Worm (Caenorhabditis elegans) whole organism, L1 larva: ENCODE measurements around the gene F58H1.7.

ENCODE experiments used
- F16B12.6 ChIP-seq: fragments of 150-350 bp; optimal IDR thresholded peaks from 2 replicates; lab custom pipeline; 2014; ENCODE audit warnings: missing biosample characterization, missing genetic modification characterization
- alr-1 ChIP-seq: fragments of 200-800 bp; sonication (Bioruptor generic); optimal IDR thresholded peaks from 2 replicates; lab custom pipeline; 2018; ENCODE audit warnings: borderline replicate concordance, mild to moderate bottlenecking, missing genetic modification characterization, missing compliant biosample characterization
- ceh-63 ChIP-seq: fragments of 200-800 bp; sonication (Bioruptor generic); optimal IDR thresholded peaks from 2 replicates; lab custom pipeline; 2018; ENCODE audit warnings: mild to moderate bottlenecking, missing genetic modification characterization, missing compliant biosample characterization
- ceh-88 ChIP-seq: fragments of 200-800 bp; sonication (Bioruptor generic); IDR thresholded peaks from 2 replicates; pipeline ENCODE4 v1.3.6; 2022; ENCODE audit warnings: missing genetic modification characterization, missing compliant biosample characterization
- ces-1 ChIP-seq: fragments of 150-350 bp; optimal IDR thresholded peaks from 2 replicates; lab custom pipeline; 2014; ENCODE audit warnings: missing biosample characterization, missing genetic modification reagents, missing genetic modification characterization
- dpl-1 ChIP-seq, 3 experiments: fragments of 150-350 bp in 2 of 3; sonication (generic microtip) in 1 of 3; optimal IDR thresholded peaks; 2 replicates each; lab custom pipeline; 2014 to 2017; ENCODE audit warnings: missing biosample characterization in 3 of 3, missing genetic modification characterization in 3 of 3, missing genetic modification reagents in 3 of 3
- efl-1 ChIP-seq, 4 experiments: fragments of 150-350 bp; optimal IDR thresholded peaks in 3 of 4; peaks in 1 of 4; 1 replicate in 1 of 4; 2 replicates in 3 of 4; lab custom pipeline; 2014; ENCODE audit warnings: missing biosample characterization in 2 of 4, missing genetic modification characterization in 2 of 4, missing genetic modification reagents in 2 of 4
- efl-3 ChIP-seq: fragments of 200-800 bp; sonication (Bioruptor generic); optimal IDR thresholded peaks from 2 replicates; lab custom pipeline; 2018; ENCODE audit warnings: mild to moderate bottlenecking, missing genetic modification characterization, missing compliant biosample characterization
- egl-27 ChIP-seq, 2 experiments: fragments of 150-350 bp in 1 of 2; sonication (generic microtip); optimal IDR thresholded peaks; 3 replicates each; lab custom pipeline; 2017 to 2018; ENCODE audit warnings: missing biosample characterization in 2 of 2, missing genetic modification characterization in 2 of 2, missing genetic modification reagents in 2 of 2
- elt-2 ChIP-seq: sonication (generic microtip); optimal IDR thresholded peaks from 2 replicates; lab custom pipeline; 2016; ENCODE audit warnings: missing genetic modification characterization, mild to moderate bottlenecking, inconsistent platforms, missing compliant biosample characterization, missing genetic modification reagents
- fkh-10 ChIP-seq: sonication (generic microtip); optimal IDR thresholded peaks from 2 replicates; lab custom pipeline; 2017; ENCODE audit warnings: missing biosample characterization, missing genetic modification reagents, missing genetic modification characterization
- fkh-4 ChIP-seq: sonication (generic microtip); optimal IDR thresholded peaks from 2 replicates; lab custom pipeline; 2016; ENCODE audit warnings: missing compliant biosample characterization, missing genetic modification characterization, borderline replicate concordance
- isw-1 ChIP-seq: fragments of 200-800 bp; sonication (Bioruptor generic); IDR thresholded peaks from 2 replicates; pipeline ENCODE4 v1.3.6; 2022; ENCODE audit warnings: missing genetic modification characterization, missing compliant biosample characterization
- lin-13 ChIP-seq: fragments of 150-350 bp; optimal IDR thresholded peaks from 2 replicates; lab custom pipeline; 2014; ENCODE audit warnings: missing biosample characterization, missing genetic modification reagents, missing genetic modification characterization
- lin-14 ChIP-seq: fragments of 200-800 bp; sonication (Bioruptor generic); optimal IDR thresholded peaks from 2 replicates; lab custom pipeline; 2018; ENCODE audit warnings: mild to moderate bottlenecking, missing genetic modification characterization, moderate library complexity, missing compliant biosample characterization
- lin-39 ChIP-seq: fragments of 150-350 bp; optimal IDR thresholded peaks from 2 replicates; lab custom pipeline; 2014; ENCODE audit warnings: missing biosample characterization, missing genetic modification reagents, missing genetic modification characterization
- lsy-2 ChIP-seq, 2 experiments: fragments of 150-350 bp; optimal IDR thresholded peaks; 2 replicates each; lab custom pipeline; 2014; ENCODE audit warnings: missing biosample characterization in 2 of 2, missing genetic modification characterization in 2 of 2
- mab-9 ChIP-seq: fragments of 200-800 bp; sonication (Bioruptor generic); IDR thresholded peaks from 2 replicates; pipeline ENCODE4 v1.3.6; 2022; ENCODE audit warnings: missing genetic modification reagents, missing genetic modification characterization, missing compliant biosample characterization
- mdl-1 ChIP-seq, 2 experiments: fragments of 150-350 bp; optimal IDR thresholded peaks; 2 replicates each; lab custom pipeline; 2014 to 2017; ENCODE audit warnings: missing biosample characterization in 2 of 2, missing genetic modification characterization in 2 of 2, inconsistent platforms in 1 of 2
- nhr-11 ChIP-seq: fragments of 150-350 bp; optimal IDR thresholded peaks from 2 replicates; lab custom pipeline; 2014; ENCODE audit warnings: missing biosample characterization, missing genetic modification characterization
- nhr-19 ChIP-seq: fragments of 200-800 bp; sonication (Bioruptor generic); conservative IDR thresholded peaks from 2 replicates; pipeline ENCODE4 v1.3.6; 2022; ENCODE audit warnings: missing genetic modification characterization, missing compliant biosample characterization
- nhr-20 ChIP-seq: sonication (generic microtip); optimal IDR thresholded peaks from 2 replicates; lab custom pipeline; 2016; ENCODE audit warnings: mild to moderate bottlenecking, missing genetic modification characterization, missing compliant biosample characterization
- nhr-71 ChIP-seq: sonication (generic microtip); optimal IDR thresholded peaks from 2 replicates; lab custom pipeline; 2016; ENCODE audit warnings: mild to moderate bottlenecking, missing genetic modification characterization, moderate library complexity, missing compliant biosample characterization
- nhr-76 ChIP-seq: sonication (generic microtip); optimal IDR thresholded peaks from 2 replicates; lab custom pipeline; 2017; ENCODE audit warnings: missing biosample characterization, missing genetic modification characterization
- nhr-84 ChIP-seq: sonication (generic microtip); optimal IDR thresholded peaks from 2 replicates; lab custom pipeline; 2017; ENCODE audit warnings: missing biosample characterization, missing genetic modification characterization
- nhr-85 ChIP-seq: sonication (generic microtip); peaks from one replicate; lab custom pipeline; 2016; ENCODE audit warnings: missing genetic modification characterization, inconsistent platforms, missing compliant biosample characterization
- rnt-1 ChIP-seq: sonication (generic microtip); optimal IDR thresholded peaks from 2 replicates; lab custom pipeline; 2016; ENCODE audit warnings: mild to moderate bottlenecking, missing genetic modification characterization, moderate library complexity, missing compliant biosample characterization
- snu-23 ChIP-seq: sonication (generic microtip); optimal IDR thresholded peaks from 2 replicates; lab custom pipeline; 2016; ENCODE audit warnings: missing genetic modification characterization, missing compliant biosample characterization
- sox-4 ChIP-seq: sonication (generic microtip); optimal IDR thresholded peaks from 2 replicates; lab custom pipeline; 2016; ENCODE audit warnings: missing genetic modification characterization, missing compliant biosample characterization
- sptf-1 ChIP-seq: fragments of 150-350 bp; optimal IDR thresholded peaks from 2 replicates; lab custom pipeline; 2014; ENCODE audit warnings: missing biosample characterization, missing genetic modification characterization
- unc-62 ChIP-seq: fragments of 150-350 bp; optimal IDR thresholded peaks from 2 replicates; lab custom pipeline; 2014; ENCODE audit warnings: missing biosample characterization, missing genetic modification reagents, missing genetic modification characterization
- vab-15 ChIP-seq: sonication (generic microtip); optimal IDR thresholded peaks from 2 replicates; lab custom pipeline; 2017; ENCODE audit warnings: missing genotype, mild to moderate bottlenecking, missing genetic modification characterization, missing compliant biosample characterization
- xbp-1 ChIP-seq: sonication (generic microtip); optimal IDR thresholded peaks from 2 replicates; lab custom pipeline; 2016; ENCODE audit warnings: missing genetic modification characterization, missing compliant biosample characterization

The F58H1.7 gene

ce11 chrV:11960831-11961190, 3.8 kb downstream of the F58H1.7 start:
- TF ChIP-seq fkh-10 (peak; percentile 37), nhr-84 (tag; lab: Kevin White, UChicago) (no peak), efl-1 (optimal IDR thresholded peaks at IDR 0.05; lab: Kevin White, UChicago) (no peak), efl-1 (GFP tag; optimal IDR thresholded peaks at IDR 0.05 in 1 of 2; lab: Kevin White, UChicago) (peak in 1 of 2 experiments; percentile 20)

- no peak for TF ChIP-seq efl-1 (optimal IDR thresholded peaks at IDR 0.05; lab: Kevin White, UChicago)
- peak in 1 of 2 experiments; percentile 53 for TF ChIP-seq efl-1 (GFP tag; optimal IDR thresholded peaks at IDR 0.05 in 1 of 2; lab: Kevin White, UChicago)
- no peak for TF ChIP-seq snu-23 (GFP tag; lab: Kevin White, UChicago)
- TF ChIP-seq, all 84 proteins: peak for 1
Measured at ce11 chrV:11960084-11960830, 4.4 kb downstream of the F58H1.7 start.

ce11 chrV:11958343-11959291, 6.0 kb downstream of the F58H1.7 start, which contains the start of gene F58H1.5:
Gene F58H1.5, plus strand, starts transcription at chrV:11958393.
- TF ChIP-seq efl-1 (optimal IDR thresholded peaks at IDR 0.05; lab: Kevin White, UChicago) (no peak), efl-1 (GFP tag; optimal IDR thresholded peaks at IDR 0.05 in 1 of 2; lab: Kevin White, UChicago) (peak in 1 of 2 experiments; percentile 82), alr-1 (no peak), dpl-1 (GFP tag; optimal IDR thresholded peaks at IDR 0.05; lab: Kevin White, UChicago) (no peak), isw-1 (GFP tag; lab: Robert Waterston, UW) (no peak), nhr-19 (GFP tag; lab: Robert Waterston, UW) (no peak), lin-39 (no peak), sox-4 (no peak), ceh-88 (GFP tag; lab: Robert Waterston, UW) (no peak), lin-14 (GFP tag; lab: Kevin White, UChicago) (peak; percentile 33)

ce11 chrV:11955617-11956016, 9.0 kb downstream of the F58H1.7 start:
- TF ChIP-seq lin-14 (GFP tag; lab: Kevin White, UChicago): no peak
- no peak for TF ChIP-seq snu-23 (GFP tag; lab: Kevin White, UChicago)
- TF ChIP-seq nhr-71 (tag; lab: Kevin White, UChicago): no peak
- TF ChIP-seq unc-62 (GFP tag; lab: Kevin White, UChicago): no peak

- no peak for TF ChIP-seq lin-13 (GFP tag; lab: Kevin White, UChicago)
- TF ChIP-seq snu-23 (GFP tag; lab: Kevin White, UChicago): no peak
- no peak for TF ChIP-seq rnt-1 (tag; lab: Kevin White, UChicago)
- no peak for TF ChIP-seq nhr-85 (tag; lab: Kevin White, UChicago)
- TF ChIP-seq elt-2 (tag; lab: Kevin White, UChicago): no peak
- no peak for TF ChIP-seq mdl-1 (tag; optimal IDR thresholded peaks at IDR 0.05; lab: Kevin White, UChicago)
- no peak for TF ChIP-seq ceh-63 (GFP tag; lab: Kevin White, UChicago)
- TF ChIP-seq isw-1 (GFP tag; lab: Robert Waterston, UW): no peak
- peak; percentile 77 for TF ChIP-seq ces-1 (GFP tag; lab: Kevin White, UChicago)
- peak; percentile 58 for TF ChIP-seq fkh-10
- TF ChIP-seq nhr-76 (tag; lab: Kevin White, UChicago): no peak
- no peak for TF ChIP-seq mab-9
- TF ChIP-seq nhr-20 (tag; lab: Kevin White, UChicago): no peak
- TF ChIP-seq F16B12.6 (tag; lab: Kevin White, UChicago): no peak
- no peak for TF ChIP-seq efl-3
- peak; percentile 79 for TF ChIP-seq lin-14 (GFP tag; lab: Kevin White, UChicago)
- no peak for TF ChIP-seq sptf-1 (tag; lab: Kevin White, UChicago)
- no peak for TF ChIP-seq lsy-2 (tag; optimal IDR thresholded peaks at IDR 0.05; lab: Kevin White, UChicago)
- no peak for TF ChIP-seq egl-27 (tag; optimal IDR thresholded peaks at IDR 0.05; lab: Kevin White, UChicago)
- no peak for TF ChIP-seq vab-15 (tag; lab: Kevin White, UChicago)
- no peak for TF ChIP-seq fkh-4 (tag; lab: Kevin White, UChicago)
- no peak for TF ChIP-seq xbp-1
- TF ChIP-seq nhr-11 (tag; lab: Kevin White, UChicago): no peak
Measured at ce11 chrV:11953621-11954020, 11.0 kb downstream of the F58H1.7 start.
